Worm (Caenorhabditis elegans) whole organism, L2 larva: ENCODE results near the gene pgap-1.

ENCODE experiments used
- blmp-1 ChIP-seq: sonication (generic microtip); optimal IDR thresholded peaks from 2 replicates; lab custom pipeline; 2017; ENCODE audit warnings: missing genetic modification characterization, mild to moderate bottlenecking, missing compliant biosample characterization, antibody characterized with exemption, moderate library complexity; ENCODE audit not compliant: insufficient read depth
- ceh-82 ChIP-seq: fragments of 150-350 bp; optimal IDR thresholded peaks from 2 replicates; lab custom pipeline; 2014; ENCODE audit warnings: missing biosample characterization, missing genetic modification characterization
- elt-3 ChIP-seq: sonication (generic microtip); optimal IDR thresholded peaks from 2 replicates; lab custom pipeline; 2017; ENCODE audit warnings: missing biosample characterization, missing genetic modification characterization
- fos-1 ChIP-seq: fragments of 150-350 bp; optimal IDR thresholded peaks from 2 replicates; lab custom pipeline; 2014; ENCODE audit warnings: missing biosample characterization, missing genetic modification characterization
- lin-13 ChIP-seq: fragments of 150-350 bp; optimal IDR thresholded peaks from 2 replicates; lab custom pipeline; 2014; ENCODE audit warnings: missing biosample characterization, missing genetic modification reagents, missing genetic modification characterization
- nhr-77 ChIP-seq: fragments of 150-350 bp; optimal IDR thresholded peaks from 2 replicates; lab custom pipeline; 2014; ENCODE audit warnings: missing biosample characterization, missing genetic modification characterization

DNA sequence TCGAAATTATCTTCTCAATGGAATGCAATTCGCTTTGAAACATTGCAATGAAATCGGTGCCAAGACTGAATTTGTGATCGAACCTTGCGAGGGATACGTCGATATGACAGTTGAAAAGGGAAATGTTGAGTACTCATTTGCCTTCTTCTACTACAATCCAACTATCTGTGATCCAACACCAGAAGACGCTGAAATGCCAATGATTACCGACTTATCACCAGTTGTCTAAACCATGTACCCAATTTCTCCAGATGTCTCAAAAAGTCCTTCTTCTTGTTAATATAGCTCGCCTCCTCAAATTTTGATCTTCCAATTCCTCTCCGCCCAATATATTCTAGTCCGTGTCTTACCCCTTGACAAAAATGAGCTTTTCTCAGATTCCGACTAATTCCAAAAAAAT lies 25.5 kb upstream of the pgap-1 start:
- TF ChIP-seq ceh-82 (no peak), elt-3 (no peak), lin-13 (GFP tag; lab: Kevin White, UChicago) (no peak), blmp-1 (tag; lab: Kevin White, UChicago) (no peak), nhr-77 (tag; lab: Kevin White, UChicago) (no peak), fos-1 (tag; lab: Kevin White, UChicago) (no peak)
